Fruit fly (Drosophila melanogaster): ENCODE data around the gene g.

Gene g

DNA sequence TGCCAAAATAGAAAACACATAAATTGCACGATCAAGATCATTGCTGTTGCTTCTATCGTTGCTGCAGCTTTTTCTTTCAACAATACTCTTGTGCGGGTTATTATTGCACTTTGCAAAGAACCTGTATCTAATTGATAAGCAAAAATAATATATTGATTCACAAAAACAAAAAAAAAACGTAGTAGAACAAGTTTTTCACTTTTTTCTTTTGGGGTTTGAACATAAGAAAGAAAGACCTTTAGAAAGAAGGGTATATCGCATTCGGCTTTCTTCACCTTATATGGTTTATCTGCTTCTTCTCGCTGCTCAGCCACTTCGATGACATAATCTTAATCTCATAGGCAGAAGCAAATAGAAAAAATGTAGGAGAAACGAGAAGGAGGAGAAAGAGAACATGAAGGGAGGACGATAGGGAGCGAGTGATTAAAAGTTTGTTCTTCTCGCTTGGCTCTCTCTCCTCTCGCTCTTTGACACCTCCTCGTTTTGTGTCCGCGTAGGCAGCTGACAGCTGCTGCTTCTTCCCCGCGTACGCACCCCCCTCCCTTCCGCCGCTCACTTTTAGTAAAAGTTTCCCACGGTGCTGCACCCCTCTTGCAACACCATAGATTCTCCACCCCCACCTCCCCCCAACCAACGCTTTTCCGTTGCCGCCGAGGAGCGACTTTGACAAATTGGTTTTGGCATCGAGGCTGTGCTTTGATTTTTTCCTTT, 37.2 kb downstream of the g start:
- no peak for TF ChIP-seq Dll (optimal IDR thresholded peaks at IDR 0.05)
- TF ChIP-seq usp (GFP tag; optimal IDR thresholded peaks at IDR 0.05) = no peak
- TF ChIP-seq EcR (GFP tag; optimal IDR thresholded peaks at IDR 0.05) = no peak
- TF ChIP-seq psq (optimal IDR thresholded peaks at IDR 0.05) = no peak
- no peak for TF ChIP-seq CG8478 (optimal IDR thresholded peaks at IDR 0.05)
- TF ChIP-seq pan (optimal IDR thresholded peaks at IDR 0.05) = no peak

DNA sequence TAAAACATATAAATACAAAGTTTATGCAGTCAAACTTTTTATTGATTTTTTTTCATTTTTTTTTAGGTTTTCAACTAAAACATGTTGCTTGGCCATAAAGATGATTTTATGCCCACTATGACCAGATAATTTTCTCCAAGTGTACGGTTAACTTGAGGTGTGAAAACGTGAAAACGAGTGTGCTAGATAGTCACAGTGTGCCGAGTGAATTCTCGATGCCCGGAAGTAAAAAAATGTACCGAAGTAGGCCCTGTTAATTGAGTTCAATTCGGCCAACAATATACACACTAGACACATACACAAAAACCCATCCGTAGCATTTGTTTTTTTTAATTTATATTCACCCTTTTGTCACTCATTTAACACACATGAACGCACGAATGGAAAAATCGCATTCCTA, 44.1 kb downstream of the g start, which contains the start of gene Nna1:
Gene Nna1, plus strand, starts transcription at position 301 of the 400 bp plus-strand sequence.
- TF ChIP-seq pan (optimal IDR thresholded peaks at IDR 0.05) = no peak
- no peak for TF ChIP-seq CG8478 (optimal IDR thresholded peaks at IDR 0.05)
- no peak for TF ChIP-seq psq (optimal IDR thresholded peaks at IDR 0.05)
- TF ChIP-seq EcR (GFP tag; optimal IDR thresholded peaks at IDR 0.05) = no peak
- no peak for TF ChIP-seq usp (GFP tag; optimal IDR thresholded peaks at IDR 0.05)
- TF ChIP-seq Dll (optimal IDR thresholded peaks at IDR 0.05) = no peak

- no peak for TF ChIP-seq EcR (GFP tag; optimal IDR thresholded peaks at IDR 0.05)
- no peak for TF ChIP-seq usp (GFP tag; optimal IDR thresholded peaks at IDR 0.05)
- TF ChIP-seq pan (optimal IDR thresholded peaks at IDR 0.05) = no peak
- no peak for TF ChIP-seq CG8478 (optimal IDR thresholded peaks at IDR 0.05)
- TF ChIP-seq psq (optimal IDR thresholded peaks at IDR 0.05) = no peak
- no peak for TF ChIP-seq Dll (optimal IDR thresholded peaks at IDR 0.05)
Observed at dm6 chrX:13682652-13683051, 53.4 kb downstream of the g start, which contains the start of gene CG11158. CG11158 (plus strand) TSS chrX:13682952.

dm6 chrX:13681906-13682305, 54.2 kb downstream of the g start:
- TF ChIP-seq psq (optimal IDR thresholded peaks at IDR 0.05) (no peak), EcR (GFP tag; optimal IDR thresholded peaks at IDR 0.05) (no peak), Dll (optimal IDR thresholded peaks at IDR 0.05) (no peak), CG8478 (optimal IDR thresholded peaks at IDR 0.05) (no peak), pan (optimal IDR thresholded peaks at IDR 0.05) (no peak), usp (GFP tag; optimal IDR thresholded peaks at IDR 0.05) (no peak)

dm6 chrX:13680262-13680661, 55.8 kb downstream of the g start, which contains the start of gene CG12177:
CG12177 (minus strand) TSS chrX:13680500.
- TF ChIP-seq Dll (optimal IDR thresholded peaks at IDR 0.05) (no peak), usp (GFP tag; optimal IDR thresholded peaks at IDR 0.05) (no peak), CG8478 (optimal IDR thresholded peaks at IDR 0.05) (no peak), pan (optimal IDR thresholded peaks at IDR 0.05) (no peak), psq (optimal IDR thresholded peaks at IDR 0.05) (no peak)

DNA sequence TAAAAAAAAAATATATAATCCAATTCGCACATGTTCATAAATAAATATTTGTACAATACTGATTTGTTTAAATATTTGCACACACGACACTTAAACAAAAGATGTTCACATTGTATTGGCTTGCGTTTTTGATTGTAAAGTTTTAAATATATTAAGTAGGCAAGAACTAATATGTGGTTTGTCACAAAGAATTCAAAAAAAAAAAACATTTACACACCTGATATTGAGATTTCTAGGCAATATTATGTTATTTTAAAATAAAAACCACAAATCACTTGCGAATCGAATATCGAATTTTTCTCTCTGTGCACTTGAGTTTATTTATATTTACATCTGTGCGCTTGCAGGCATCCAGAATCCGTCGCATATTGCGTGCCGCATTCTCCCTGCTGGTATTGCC, 56.5 kb downstream of the g start:
- TF ChIP-seq psq (optimal IDR thresholded peaks at IDR 0.05) = no peak
- TF ChIP-seq usp (GFP tag; optimal IDR thresholded peaks at IDR 0.05) = no peak
- TF ChIP-seq Dll (optimal IDR thresholded peaks at IDR 0.05) = no peak
- TF ChIP-seq EcR (GFP tag; optimal IDR thresholded peaks at IDR 0.05) = no peak
- no peak for TF ChIP-seq CG8478 (optimal IDR thresholded peaks at IDR 0.05)
- TF ChIP-seq pan (optimal IDR thresholded peaks at IDR 0.05) = no peak

- no peak for TF ChIP-seq psq (optimal IDR thresholded peaks at IDR 0.05)
- no peak for TF ChIP-seq pan (optimal IDR thresholded peaks at IDR 0.05)
- TF ChIP-seq usp (GFP tag; optimal IDR thresholded peaks at IDR 0.05) = no peak
- TF ChIP-seq Dll (optimal IDR thresholded peaks at IDR 0.05) = no peak
- TF ChIP-seq CG8478 (optimal IDR thresholded peaks at IDR 0.05) = no peak
- TF ChIP-seq EcR (GFP tag; optimal IDR thresholded peaks at IDR 0.05) = no peak
Observed at dm6 chrX:13677970-13678490, 58.0 kb downstream of the g start.
